Fruit fly (Drosophila melanogaster) whole organism, wandering third instar larva: ENCODE measurements around the gene Prosbeta4.
A peak's percentile ranks its signal among the peaks of the same experiment; 100 is the strongest.

Experiments used
- Abd-B ChIP-seq: fragments of >200 bp; optimal IDR thresholded peaks from 2 replicates; lab custom pipeline; 2017; ENCODE audit warnings: missing biosample characterization, missing genetic modification characterization
- CG32264 ChIP-seq: fragments of 200-800 bp; sonication (Bioruptor generic); optimal IDR thresholded peaks from 2 replicates; lab custom pipeline; 2016; ENCODE audit warnings: missing biosample characterization, missing genetic modification characterization
- CrebA ChIP-seq: fragments of 200-800 bp; sonication (Bioruptor generic); optimal IDR thresholded peaks from 2 replicates; lab custom pipeline; 2016; ENCODE audit warnings: missing biosample characterization, mild to moderate bottlenecking, missing genetic modification characterization, borderline replicate concordance
- Dfd ChIP-seq: fragments of >200 bp; optimal IDR thresholded peaks from 2 replicates; lab custom pipeline; 2017; ENCODE audit warnings: missing biosample characterization, missing genetic modification characterization
- Dif ChIP-seq: fragments of 200-275, 200-300 bp; sonication (Bioruptor generic); optimal IDR thresholded peaks from 2 replicates; lab custom pipeline; 2018; ENCODE audit warnings: missing biosample characterization, missing genetic modification characterization; ENCODE audit not compliant: partially characterized antibody
- HLH106 ChIP-seq: fragments of 200-800 bp; optimal IDR thresholded peaks from 3 replicates; lab custom pipeline; 2019; ENCODE audit warnings: missing biosample characterization, mild to moderate bottlenecking, missing genetic modification characterization, moderate library complexity
- Hnf4 ChIP-seq: fragments of 200-800 bp; sonication (Bioruptor generic); optimal IDR thresholded peaks from 2 replicates; lab custom pipeline; 2016; ENCODE audit warnings: missing biosample characterization, mild to moderate bottlenecking, missing genetic modification characterization
- Hr78 ChIP-seq: fragments of >200 bp; optimal IDR thresholded peaks from 2 replicates; lab custom pipeline; 2017; ENCODE audit warnings: missing biosample characterization, missing genetic modification characterization
- Hr83 ChIP-seq: fragments of 200-300 bp; sonication (Bioruptor generic); optimal IDR thresholded peaks from 2 replicates; lab custom pipeline; 2016; ENCODE audit warnings: missing biosample characterization, mild to moderate bottlenecking, missing genetic modification characterization, moderate library complexity; ENCODE audit not compliant: poor library complexity, severe bottlenecking
- Jra ChIP-seq: sonication (Bioruptor generic); optimal IDR thresholded peaks from 2 replicates; lab custom pipeline; 2016; ENCODE audit warnings: missing biosample characterization, missing genetic modification characterization
- Mio ChIP-seq: sonication (Bioruptor generic); optimal IDR thresholded peaks from 2 replicates; lab custom pipeline; 2016; ENCODE audit warnings: missing biosample characterization, missing genetic modification characterization
- Myc ChIP-seq: fragments of >200 bp; optimal IDR thresholded peaks from 2 replicates; lab custom pipeline; 2017
- N ChIP-seq: fragments of >200 bp; optimal IDR thresholded peaks from 2 replicates; lab custom pipeline; 2018; ENCODE audit warnings: missing biosample characterization, missing external identifiers, missing genetic modification characterization
- OdsH ChIP-seq: fragments of 200-800 bp; sonication (Bioruptor generic); optimal IDR thresholded peaks from 2 replicates; lab custom pipeline; 2016; ENCODE audit warnings: missing biosample characterization, mild to moderate bottlenecking, missing genetic modification characterization
- Rel ChIP-seq, 2 experiments: fragments of 200-800 bp; sonication (Bioruptor generic) in 1 of 2; optimal IDR thresholded peaks; 2 replicates in 1 of 2; 3 replicates in 1 of 2; lab custom pipeline; 2016 to 2019; ENCODE audit warnings: mild to moderate bottlenecking in 2 of 2, missing biosample characterization in 2 of 2, missing genetic modification characterization in 2 of 2, moderate library complexity in 1 of 2
- Sp1 ChIP-seq: fragments of 200-800 bp; sonication (Bioruptor generic); optimal IDR thresholded peaks from 3 replicates; lab custom pipeline; 2019; ENCODE audit warnings: missing biosample characterization, mild to moderate bottlenecking, missing genetic modification characterization, moderate library complexity
- Vsx2 ChIP-seq: fragments of 200-300, 225-300 bp; sonication (Bioruptor generic); optimal IDR thresholded peaks from 2 replicates; lab custom pipeline; 2018; ENCODE audit warnings: missing biosample characterization, missing genetic modification characterization; ENCODE audit not compliant: partially characterized antibody
- br ChIP-seq: fragments of 200-800 bp; sonication (Bioruptor generic); optimal IDR thresholded peaks from 2 replicates; lab custom pipeline; 2016; ENCODE audit warnings: missing biosample characterization, missing genetic modification characterization
- brk ChIP-seq: fragments of 200-800 bp; sonication (Bioruptor generic); optimal IDR thresholded peaks from 2 replicates; lab custom pipeline; 2016; ENCODE audit warnings: missing biosample characterization, mild to moderate bottlenecking, missing genetic modification characterization
- dl ChIP-seq, 2 experiments: fragments of 175-275, 200-275 bp in 1 of 2; fragments of 200-275 bp in 1 of 2; sonication (Bioruptor generic); optimal IDR thresholded peaks; lab custom pipeline; 2018; ENCODE audit warnings: mild to moderate bottlenecking in 2 of 2, missing biosample characterization in 2 of 2, missing genetic modification characterization in 2 of 2, moderate library complexity in 2 of 2; ENCODE audit not compliant: partially characterized antibody in 2 of 2, insufficient read depth in 1 of 2
- dmrt93B ChIP-seq: fragments of 200-800 bp; sonication (Bioruptor generic); optimal IDR thresholded peaks from 2 replicates; lab custom pipeline; 2018; ENCODE audit warnings: missing biosample characterization, mild to moderate bottlenecking, missing genetic modification characterization
- ey ChIP-seq: fragments of 200-800 bp; sonication (Bioruptor generic); optimal IDR thresholded peaks from 2 replicates; lab custom pipeline; 2016; ENCODE audit warnings: missing biosample characterization, missing genetic modification characterization
- foxo ChIP-seq, 2 experiments: fragments of 200-800 bp; sonication (Bioruptor generic); optimal IDR thresholded peaks; 2 replicates in 1 of 2; 3 replicates in 1 of 2; lab custom pipeline; 2016 to 2017; ENCODE audit warnings: missing biosample characterization in 2 of 2, missing genetic modification characterization in 2 of 2
- fru ChIP-seq: fragments of 200-800 bp; sonication (Bioruptor generic); optimal IDR thresholded peaks from 3 replicates; lab custom pipeline; 2016; ENCODE audit warnings: missing biosample characterization, mild to moderate bottlenecking, missing genetic modification characterization
- h ChIP-seq: fragments of 200-800 bp; sonication (Bioruptor generic); optimal IDR thresholded peaks from 3 replicates; lab custom pipeline; 2016; ENCODE audit warnings: missing biosample characterization, mild to moderate bottlenecking, missing genetic modification characterization
- jim ChIP-seq: fragments of 175-275, 200-325 bp; sonication (Bioruptor generic); optimal IDR thresholded peaks from 2 replicates; lab custom pipeline; 2016; ENCODE audit warnings: missing biosample characterization, mild to moderate bottlenecking, missing genetic modification characterization
- lola ChIP-seq: fragments of >200 bp; optimal IDR thresholded peaks from 2 replicates; lab custom pipeline; 2017; ENCODE audit warnings: missing biosample characterization, missing genetic modification characterization
- psq ChIP-seq: fragments of 200-800 bp; sonication (Bioruptor generic); optimal IDR thresholded peaks from 3 replicates; lab custom pipeline; 2017; ENCODE audit warnings: missing biosample characterization, mild to moderate bottlenecking, missing genetic modification characterization, moderate library complexity
- sage ChIP-seq: fragments of 200-800 bp; sonication (Bioruptor generic); optimal IDR thresholded peaks from 2 replicates; lab custom pipeline; 2016; ENCODE audit warnings: missing biosample characterization, mild to moderate bottlenecking, missing genetic modification characterization
- tai ChIP-seq: sonication (Bioruptor generic); optimal IDR thresholded peaks from 2 replicates; lab custom pipeline; 2016; ENCODE audit warnings: missing biosample characterization, missing genetic modification characterization
- usp ChIP-seq: fragments of >200 bp; optimal IDR thresholded peaks from 2 replicates; lab custom pipeline; 2017; ENCODE audit warnings: missing biosample characterization, missing genetic modification characterization
- woc ChIP-seq: sonication (Bioruptor generic); optimal IDR thresholded peaks from 2 replicates; lab custom pipeline; 2016; ENCODE audit warnings: missing biosample characterization, mild to moderate bottlenecking, missing genetic modification characterization

Gene Prosbeta4

dm6 chr2L:16687863-16688262, 44.1 kb downstream of the Prosbeta4 start:
- TF ChIP-seq Vsx2 (GFP tag; lab: Kevin White, UChicago) (no peak), sage (GFP tag; lab: Kevin White, UChicago) (no peak), Myc (lab: Kevin White, UChicago) (no peak), Dif (GFP tag; lab: Kevin White, UChicago) (no peak), ey (GFP tag; lab: Kevin White, UChicago) (no peak), brk (GFP tag; lab: Kevin White, UChicago) (no peak), Sp1 (GFP tag; lab: Kevin White, UChicago) (no peak), psq (GFP tag; lab: Kevin White, UChicago) (no peak), Hr78 (no peak), jim (GFP tag; lab: Kevin White, UChicago) (no peak), Mio (no peak), dl (GFP tag; optimal IDR thresholded peaks at IDR 0.05; lab: Kevin White, UChicago; ENCODE audit: insufficient read depth in 1 of 2, partially characterized antibody in 2 of 2) (no peak), Dfd (no peak), CG32264 (GFP tag; lab: Kevin White, UChicago) (no peak), Jra (GFP tag; lab: Kevin White, UChicago) (no peak)

DNA sequence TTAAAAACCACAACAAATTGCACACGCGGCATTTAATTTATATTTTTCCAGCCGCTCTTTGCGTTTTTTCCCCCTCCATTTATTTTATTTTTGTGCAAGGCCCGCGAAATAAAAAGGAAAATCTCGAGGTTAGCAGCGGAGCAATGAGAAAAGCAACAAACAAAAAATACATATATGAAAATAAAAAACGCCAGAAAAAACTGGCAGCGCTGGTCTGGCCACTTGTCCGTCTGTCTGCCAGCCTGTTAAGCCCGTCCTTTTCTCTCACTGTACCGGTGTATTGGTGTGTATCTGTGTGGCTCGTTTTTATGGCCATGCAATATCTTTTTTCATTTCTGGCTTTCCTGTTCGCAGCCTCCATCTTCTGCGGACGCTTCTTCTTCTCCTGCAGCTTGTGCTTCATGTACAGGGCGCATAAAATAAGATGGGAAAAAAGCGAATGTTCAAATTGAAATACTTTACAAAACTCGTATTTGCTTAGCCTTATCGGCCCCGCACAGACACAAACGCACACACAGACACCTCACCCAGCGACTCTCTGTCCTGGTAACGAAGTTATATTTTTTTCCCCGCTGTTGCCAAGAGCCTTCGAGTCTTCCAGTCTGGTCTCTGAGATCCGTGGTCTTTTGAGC, 45.4 kb downstream of the Prosbeta4 start:
- peak; percentile 22 for TF ChIP-seq Hnf4
- TF ChIP-seq br (GFP tag; lab: Kevin White, UChicago) = peak; percentile 4
- peak; percentile 41 for TF ChIP-seq woc (GFP tag; lab: Kevin White, UChicago)
- peak; percentile 32 for TF ChIP-seq h
- TF ChIP-seq Hr83 (GFP tag; lab: Kevin White, UChicago) = no peak
- no peak for TF ChIP-seq Mio
- peak; percentile 34 for TF ChIP-seq OdsH
- no peak for TF ChIP-seq lola (GFP tag; lab: Kevin White, UChicago)
- peak; percentile 16 for TF ChIP-seq CG32264 (GFP tag; lab: Kevin White, UChicago)
- TF ChIP-seq ey (GFP tag; lab: Kevin White, UChicago) = peak; percentile 20
- no peak for TF ChIP-seq Dfd
- TF ChIP-seq Sp1 (GFP tag; lab: Kevin White, UChicago) = peak; percentile 64
- peak; percentile 55 for TF ChIP-seq Rel (GFP tag; optimal IDR thresholded peaks at IDR 0.05; lab: Kevin White, UChicago)
- TF ChIP-seq Rel (tag; optimal IDR thresholded peaks at IDR 0.05; lab: Kevin White, UChicago) = peak; percentile 15
- peak; percentile 59 for TF ChIP-seq CrebA (GFP tag; lab: Kevin White, UChicago)
- TF ChIP-seq Dif (GFP tag; lab: Kevin White, UChicago) = no peak
- no peak for TF ChIP-seq Myc (lab: Kevin White, UChicago)
- TF ChIP-seq psq (GFP tag; lab: Kevin White, UChicago) = peak; percentile 86
- peak; percentile 43 for TF ChIP-seq fru (GFP tag; lab: Kevin White, UChicago)
- peak in 1 of 2 experiments; percentile 40 for TF ChIP-seq foxo (GFP tag; optimal IDR thresholded peaks at IDR 0.05; lab: Kevin White, UChicago)
- peak; percentile 41 for TF ChIP-seq Jra (GFP tag; lab: Kevin White, UChicago)
- peak in 1 of 2 experiments; percentile 15 for TF ChIP-seq dl (GFP tag; optimal IDR thresholded peaks at IDR 0.05; lab: Kevin White, UChicago; ENCODE audit: insufficient read depth in 1 of 2, partially characterized antibody in 2 of 2)

dm6 chr2L:16685612-16685912, 46.4 kb downstream of the Prosbeta4 start:
- TF ChIP-seq Abd-B (GFP tag; lab: Kevin White, UChicago) = no peak
- no peak for TF ChIP-seq Sp1 (GFP tag; lab: Kevin White, UChicago)
- no peak for TF ChIP-seq Dif (GFP tag; lab: Kevin White, UChicago)
- no peak for TF ChIP-seq usp
- TF ChIP-seq HLH106 = no peak
- no peak for TF ChIP-seq N (GFP tag; lab: Kevin White, UChicago)
- no peak for TF ChIP-seq tai (GFP tag; lab: Kevin White, UChicago)
- no peak for TF ChIP-seq Vsx2 (GFP tag; lab: Kevin White, UChicago)
- no peak for TF ChIP-seq lola (GFP tag; lab: Kevin White, UChicago)
- TF ChIP-seq sage (GFP tag; lab: Kevin White, UChicago) = no peak
- TF ChIP-seq dmrt93B (GFP tag; lab: Kevin White, UChicago) = no peak
- no peak for TF ChIP-seq Mio
- no peak for TF ChIP-seq h
- no peak for TF ChIP-seq Hnf4
- no peak for TF ChIP-seq Hr83 (GFP tag; lab: Kevin White, UChicago)
- TF ChIP-seq, all 38 proteins: peak for 0
